Worm (Caenorhabditis elegans): Measurements from ENCODE around the gene Y37D8A.25.

ce11 chrIII:12842858-12843257, 22.8 kb upstream of the Y37D8A.25 start:
- TF ChIP-seq him-1 (tag; optimal IDR thresholded peaks at IDR 0.05) (no peak), dao-5 (tag; optimal IDR thresholded peaks at IDR 0.05) (no peak)

Measured in whole organism, L4/young adult.